Worm (Caenorhabditis elegans): Measurements from ENCODE around the gene T16G12.6.

DNA sequence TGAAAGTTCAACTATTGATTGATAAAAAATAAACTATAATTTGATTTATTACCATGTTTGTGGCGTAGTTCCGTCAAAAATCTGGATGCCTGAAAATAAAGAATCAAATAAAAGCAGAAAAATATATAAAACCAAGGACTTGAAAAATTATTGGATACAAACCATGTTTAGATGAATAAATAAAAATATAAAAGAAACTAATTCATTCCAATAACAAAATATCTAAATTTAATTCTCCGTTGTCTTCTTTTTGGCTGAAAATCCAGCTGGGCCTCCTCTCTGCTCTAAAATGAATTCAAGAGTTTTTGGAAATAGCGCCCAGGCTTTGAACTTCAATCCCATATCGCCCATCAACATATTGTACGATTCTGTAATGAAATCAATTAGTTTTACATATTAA lies 43.6 kb downstream of the T16G12.6 start, which contains the start of gene vps-29:
- TF ChIP-seq T22C8.4 (GFP tag; IDR thresholded peaks at IDR 0.05) (no peak), med-1 (GFP tag; optimal IDR thresholded peaks at IDR 0.05; ENCODE audit: insufficient read depth) (no peak), tab-1 (GFP tag; IDR thresholded peaks at IDR 0.05) (no peak), ref-1 (GFP tag; conservative IDR thresholded peaks at IDR 0.05) (no peak)

Data from whole organism, midembryonic.